Worm (Caenorhabditis elegans) whole organism, L4/young adult: ENCODE data around the gene F25H8.2.

ENCODE experiments used
- dao-5 ChIP-seq: sonication (generic microtip); optimal IDR thresholded peaks from 2 replicates; lab custom pipeline; 2016; ENCODE audit warnings: missing genotype, missing genetic modification characterization, moderate library complexity, missing compliant biosample characterization
- him-1 ChIP-seq: sonication (generic microtip); optimal IDR thresholded peaks from 2 replicates; lab custom pipeline; 2016; ENCODE audit warnings: missing genotype, missing genetic modification reagents, missing genetic modification characterization, missing compliant biosample characterization

DNA sequence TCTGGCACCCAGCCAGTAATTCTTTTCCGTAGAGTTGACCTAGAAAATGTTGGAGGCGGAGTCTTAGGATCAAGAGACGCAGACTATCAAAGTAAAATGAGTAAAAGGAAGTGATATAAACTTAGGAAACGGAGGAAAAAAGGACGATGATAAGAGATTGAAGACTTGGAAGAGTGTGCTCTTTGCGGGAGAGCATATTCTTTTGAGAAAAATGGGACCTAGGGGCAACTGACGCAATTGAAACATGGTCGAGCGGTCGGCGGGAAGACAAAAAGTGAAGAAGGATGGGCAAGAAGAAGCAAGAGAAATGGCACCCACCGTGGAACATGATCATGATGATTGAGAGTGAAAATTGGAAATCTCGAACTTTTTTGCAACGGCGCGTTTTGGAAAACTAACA lies 16.0 kb downstream of the F25H8.2 start:
- TF ChIP-seq him-1 (tag; lab: Kevin White, UChicago) (no peak), dao-5 (tag; lab: Kevin White, UChicago) (no peak)
